Fruit fly (Drosophila melanogaster) whole organism, embryonic: ENCODE data around the gene CG31245.

Experiments used
- CG10274 ChIP-seq: fragments of 200-800 bp; sonication (Bioruptor generic); optimal IDR thresholded peaks from 3 replicates; lab custom pipeline; 2017; ENCODE audit warnings: missing biosample characterization, mild to moderate bottlenecking, missing genetic modification characterization
- CG12659 ChIP-seq: fragments of 200-800 bp; sonication (Bioruptor generic); optimal IDR thresholded peaks from 3 replicates; lab custom pipeline; 2017; ENCODE audit warnings: mild to moderate bottlenecking, missing biosample characterization, missing genetic modification reagents, missing genetic modification characterization
- CG14667 ChIP-seq: fragments of 200-800 bp; sonication (Bioruptor generic); IDR thresholded peaks from 2 replicates; pipeline ENCODE4 v1.3.6; 2022; ENCODE audit warnings: missing biosample characterization, missing genetic modification characterization
- CG15479 ChIP-seq: fragments of 200-800 bp; sonication (Bioruptor generic); optimal IDR thresholded peaks from 3 replicates; lab custom pipeline; 2019; ENCODE audit warnings: missing biosample characterization, mild to moderate bottlenecking, missing genetic modification characterization, moderate library complexity
- CG2116 ChIP-seq: fragments of 200-800 bp; sonication (Bioruptor generic); optimal IDR thresholded peaks from 3 replicates; lab custom pipeline; 2018; ENCODE audit warnings: missing biosample characterization, mild to moderate bottlenecking, missing genetic modification characterization
- CG2678 ChIP-seq: fragments of 200-800 bp; sonication (Bioruptor generic); optimal IDR thresholded peaks from 3 replicates; lab custom pipeline; 2019; ENCODE audit warnings: missing biosample characterization, mild to moderate bottlenecking, missing genetic modification characterization, moderate library complexity
- CG2875 ChIP-seq: fragments of 200-800 bp; sonication (Bioruptor generic); optimal IDR thresholded peaks from 2 replicates; lab custom pipeline; 2017; ENCODE audit warnings: missing biosample characterization, mild to moderate bottlenecking, missing genetic modification characterization, missing genetic modification reagents
- CG2889 ChIP-seq: fragments of 200-800 bp; sonication (Bioruptor generic); IDR thresholded peaks from 3 replicates; pipeline ENCODE4 v1.3.6; 2022; ENCODE audit warnings: missing biosample characterization, missing genetic modification characterization
- CG33213 ChIP-seq: fragments of 200-800 bp; sonication (Bioruptor generic); optimal IDR thresholded peaks from 3 replicates; lab custom pipeline; 2016; ENCODE audit warnings: missing biosample characterization, missing genetic modification characterization
- CG4404 ChIP-seq: fragments of 200-800 bp; sonication (Bioruptor generic); IDR thresholded peaks from 2 replicates; pipeline ENCODE4 v1.3.6; 2022; ENCODE audit warnings: missing biosample characterization, missing genetic modification characterization
- CG6791 ChIP-seq: fragments of 200-800 bp; sonication (Bioruptor generic); IDR thresholded peaks from 3 replicates; pipeline ENCODE4 v1.3.6; 2022; ENCODE audit warnings: missing biosample characterization, missing genetic modification characterization; ENCODE audit not compliant: partially characterized antibody
- CG6854 ChIP-seq: fragments of 200-800 bp; sonication (Bioruptor generic); optimal IDR thresholded peaks from 3 replicates; lab custom pipeline; 2017; ENCODE audit warnings: missing biosample characterization, mild to moderate bottlenecking, missing genetic modification characterization
- CG7556 ChIP-seq: fragments of 200-800 bp; sonication (Bioruptor generic); optimal IDR thresholded peaks from 2 replicates; lab custom pipeline; 2017; ENCODE audit warnings: missing biosample characterization, mild to moderate bottlenecking, missing genetic modification characterization
- CG8924 ChIP-seq: fragments of 200-800 bp; optimal IDR thresholded peaks from 3 replicates; lab custom pipeline; 2019; ENCODE audit warnings: missing biosample characterization, mild to moderate bottlenecking, missing genetic modification characterization, moderate library complexity
- CG9932 ChIP-seq: fragments of 200-800 bp; sonication (Bioruptor generic); IDR thresholded peaks from 2 replicates; pipeline ENCODE4 v1.3.6; 2022; ENCODE audit warnings: missing biosample characterization, missing genetic modification characterization
- D ChIP-seq, 2 experiments: fragments of 200-800 bp in 1 of 2; fragments of >200 bp in 1 of 2; sonication (Bioruptor generic) in 1 of 2; optimal IDR thresholded peaks; 2 replicates in 1 of 2; 3 replicates in 1 of 2; lab custom pipeline; 2017; ENCODE audit warnings: mild to moderate bottlenecking in 1 of 2, missing biosample characterization in 1 of 2, missing genetic modification characterization in 1 of 2, missing genetic modification reagents in 1 of 2
- Dad ChIP-seq: fragments of 200-800 bp; sonication (Bioruptor generic); optimal IDR thresholded peaks from 3 replicates; lab custom pipeline; 2016; ENCODE audit warnings: missing biosample characterization, missing genetic modification characterization
- H15 ChIP-seq: fragments of 200-800 bp; sonication (Bioruptor generic); IDR thresholded peaks from 3 replicates; pipeline ENCODE4 v1.3.6; 2022; ENCODE audit warnings: missing biosample characterization, missing genetic modification characterization
- Kr ChIP-seq: fragments of 200-800 bp; sonication (Bioruptor generic); optimal IDR thresholded peaks from 2 replicates; lab custom pipeline; 2017; ENCODE audit warnings: missing biosample characterization, mild to moderate bottlenecking, missing genetic modification characterization
- NC2α ChIP-seq: fragments of 200-800 bp; sonication (Bioruptor generic); optimal IDR thresholded peaks from 2 replicates; lab custom pipeline; 2016; ENCODE audit warnings: missing biosample characterization, missing genetic modification characterization
- Nf-YC ChIP-seq: fragments of 200-800 bp; optimal IDR thresholded peaks from 3 replicates; lab custom pipeline; 2019; ENCODE audit warnings: missing biosample characterization, mild to moderate bottlenecking, missing genetic modification characterization, moderate library complexity
- Six4 ChIP-seq: fragments of 200-800 bp; sonication (Bioruptor generic); optimal IDR thresholded peaks from 2 replicates; lab custom pipeline; 2016; ENCODE audit warnings: missing biosample characterization, missing genetic modification characterization
- Sox100B ChIP-seq: fragments of 200-800 bp; sonication (Bioruptor generic); optimal IDR thresholded peaks from 3 replicates; lab custom pipeline; 2018; ENCODE audit warnings: missing biosample characterization, mild to moderate bottlenecking, missing genetic modification characterization
- Tbp ChIP-seq: fragments of >200 bp; optimal IDR thresholded peaks from 2 replicates; lab custom pipeline; 2018; ENCODE audit warnings: missing biosample characterization, missing genetic modification characterization
- Usf ChIP-seq: fragments of 200-800 bp; sonication (Bioruptor generic); optimal IDR thresholded peaks from 2 replicates; lab custom pipeline; 2017; ENCODE audit warnings: missing genotype, missing biosample characterization, missing genetic modification characterization
- ac ChIP-seq: fragments of 200-800 bp; sonication (Bioruptor generic); optimal IDR thresholded peaks from 3 replicates; lab custom pipeline; 2017; ENCODE audit warnings: missing biosample characterization, mild to moderate bottlenecking, missing genetic modification characterization
- ap ChIP-seq: fragments of 200-800 bp; sonication (Bioruptor generic); IDR thresholded peaks from 2 replicates; pipeline ENCODE4 v1.3.6; 2022; ENCODE audit warnings: missing biosample characterization, missing genetic modification characterization
- az2 ChIP-seq: fragments of 200-800 bp; sonication (Bioruptor generic); optimal IDR thresholded peaks from 3 replicates; lab custom pipeline; 2016; ENCODE audit warnings: missing biosample characterization, missing genetic modification characterization
- cad ChIP-seq: fragments of >200 bp; optimal IDR thresholded peaks from 2 replicates; lab custom pipeline; 2017; ENCODE audit warnings: missing biosample characterization, missing genetic modification characterization
- crc ChIP-seq: fragments of 200-800 bp; sonication (Bioruptor generic); optimal IDR thresholded peaks from 2 replicates; lab custom pipeline; 2016; ENCODE audit warnings: missing biosample characterization, missing genetic modification characterization
- dpn ChIP-seq, 2 experiments: fragments of 200-800 bp; sonication (Bioruptor generic); optimal IDR thresholded peaks; 3 replicates each; lab custom pipeline; 2016; ENCODE audit warnings: missing biosample characterization in 2 of 2, missing genetic modification characterization in 2 of 2
- grau ChIP-seq: fragments of 200-800 bp; optimal IDR thresholded peaks from 3 replicates; lab custom pipeline; 2019; ENCODE audit warnings: missing biosample characterization, mild to moderate bottlenecking, missing genetic modification characterization, moderate library complexity
- grn ChIP-seq: fragments of 200-800 bp; sonication (Bioruptor generic); optimal IDR thresholded peaks from 3 replicates; lab custom pipeline; 2017; ENCODE audit warnings: missing biosample characterization, missing genetic modification characterization
- hkb ChIP-seq, 2 experiments: fragments of 200-800 bp in 1 of 2; fragments of >200 bp in 1 of 2; sonication (Bioruptor generic) in 1 of 2; IDR thresholded peaks in 1 of 2; optimal IDR thresholded peaks in 1 of 2; 2 replicates each; pipeline versions ENCODE4 v1.3.6 to Lab custom; 2017 to 2022; ENCODE audit warnings: missing biosample characterization in 1 of 2, missing genetic modification characterization in 1 of 2
- kni ChIP-seq: fragments of 200-800 bp; sonication (Bioruptor generic); optimal IDR thresholded peaks from 3 replicates; lab custom pipeline; 2017; ENCODE audit warnings: mild to moderate bottlenecking, missing biosample characterization, missing genetic modification reagents, missing genetic modification characterization
- knrl ChIP-seq: fragments of 200-800 bp; sonication (Bioruptor generic); IDR thresholded peaks from 3 replicates; pipeline ENCODE4 v1.3.6; 2022; ENCODE audit warnings: missing biosample characterization, missing genetic modification characterization; ENCODE audit not compliant: partially characterized antibody
- lab ChIP-seq: fragments of 200-800 bp; sonication (Bioruptor generic); optimal IDR thresholded peaks from 3 replicates; lab custom pipeline; 2017; ENCODE audit warnings: missing biosample characterization, missing genetic modification characterization, mild to moderate bottlenecking, moderate library complexity, missing genetic modification reagents
- lola ChIP-seq, 3 experiments: fragments of >200 bp in 2 of 3; fragments of 200-800 bp in 1 of 3; sonication (Bioruptor generic) in 1 of 3; optimal IDR thresholded peaks; 2 replicates each; lab custom pipeline; 2017 to 2019; ENCODE audit warnings: missing biosample characterization in 3 of 3, missing genetic modification characterization in 3 of 3, mild to moderate bottlenecking in 1 of 3, moderate library complexity in 1 of 3
- peb ChIP-seq: fragments of 200-800 bp; sonication (Bioruptor generic); IDR thresholded peaks from 2 replicates; pipeline ENCODE4 v1.3.6; 2022; ENCODE audit warnings: missing biosample characterization, missing genetic modification characterization
- phol ChIP-seq: fragments of 200-800 bp; sonication (Bioruptor generic); optimal IDR thresholded peaks from 3 replicates; lab custom pipeline; 2018; ENCODE audit warnings: missing biosample characterization, mild to moderate bottlenecking, missing genetic modification characterization, moderate library complexity
- pros ChIP-seq: fragments of 200-800 bp; sonication (Bioruptor generic); optimal IDR thresholded peaks from 3 replicates; lab custom pipeline; 2019; ENCODE audit warnings: missing biosample characterization, mild to moderate bottlenecking, missing genetic modification characterization, moderate library complexity
- tll ChIP-seq, 2 experiments: fragments of 200-800 bp in 1 of 2; fragments of >200 bp in 1 of 2; sonication (Bioruptor generic) in 1 of 2; optimal IDR thresholded peaks; 2 replicates each; lab custom pipeline; 2017 to 2019; ENCODE audit warnings: missing biosample characterization in 2 of 2, missing genetic modification characterization in 2 of 2, mild to moderate bottlenecking in 1 of 2, moderate library complexity in 1 of 2
- twi ChIP-seq: fragments of 200-800 bp; optimal IDR thresholded peaks from 2 replicates; lab custom pipeline; 2019; ENCODE audit warnings: missing biosample characterization, mild to moderate bottlenecking, missing genetic modification characterization, moderate library complexity
- tx ChIP-seq: fragments of 200-800 bp; sonication (Bioruptor generic); optimal IDR thresholded peaks from 2 replicates; lab custom pipeline; 2016; ENCODE audit warnings: missing biosample characterization, missing genetic modification characterization
- zen ChIP-seq: fragments of 200-800 bp; sonication (Bioruptor generic); optimal IDR thresholded peaks from 3 replicates; lab custom pipeline; 2018; ENCODE audit warnings: missing biosample characterization, mild to moderate bottlenecking, missing genetic modification characterization, moderate library complexity
- zf30C ChIP-seq: fragments of 200-800 bp; sonication (Bioruptor generic); optimal IDR thresholded peaks from 3 replicates; lab custom pipeline; 2018; ENCODE audit warnings: missing biosample characterization, mild to moderate bottlenecking, missing genetic modification characterization

The CG31245 gene

dm6 chr3R:19345214-19345613, 31.8 kb downstream of the CG31245 start:
- TF ChIP-seq NC2α (GFP tag; lab: Kevin White, UChicago) (no peak), ap (GFP tag; lab: Robert Waterston, UW) (no peak), CG15479 (GFP tag; lab: Kevin White, UChicago) (peak; percentile 61), D (optimal IDR thresholded peaks at IDR 0.05; lab: Kevin White, UChicago) (peak; percentile 93), D (GFP tag; optimal IDR thresholded peaks at IDR 0.05; lab: Kevin White, UChicago) (no peak), cad (GFP tag; lab: Kevin White, UChicago) (peak; percentile 86), CG33213 (GFP tag; lab: Kevin White, UChicago) (no peak), crc (GFP tag; lab: Kevin White, UChicago) (no peak), pros (peak; percentile 43), CG2889 (GFP tag; lab: Robert Waterston, UW) (0 out of 3 replicates have a peak, but pooled peaks have one; percentile 35), twi (tag; lab: Kevin White, UChicago) (peak; percentile 14), kni (GFP tag; lab: Kevin White, UChicago) (peak; percentile 30), H15 (GFP tag; lab: Robert Waterston, UW) (0 out of 3 replicates have a peak, but pooled peaks have one; percentile 32), zen (tag; lab: Kevin White, UChicago) (peak; percentile 86), ac (GFP tag; lab: Kevin White, UChicago) (peak; percentile 61), CG7556 (GFP tag; lab: Kevin White, UChicago) (no peak), grn (GFP tag; lab: Kevin White, UChicago) (peak; percentile 43), Kr (GFP tag; lab: Kevin White, UChicago) (no peak)
- TF ChIP-seq, all 482 proteins: peak for 11

dm6 chr3R:19343534-19344325, 33.3 kb downstream of the CG31245 start:
- no peak for TF ChIP-seq CG2116 (GFP tag; lab: Kevin White, UChicago)
- no peak for TF ChIP-seq Sox100B (GFP tag; lab: Kevin White, UChicago)
- TF ChIP-seq CG9932 (GFP tag; lab: Robert Waterston, UW): no peak
- TF ChIP-seq zf30C (GFP tag; lab: Kevin White, UChicago): peak; percentile 75
- no peak for TF ChIP-seq peb
- no peak for TF ChIP-seq lab (GFP tag; lab: Kevin White, UChicago)
- TF ChIP-seq zen (tag; lab: Kevin White, UChicago): peak; percentile 85
- no peak for TF ChIP-seq Nf-YC (tag; lab: Kevin White, UChicago)
- TF ChIP-seq lola (GFP tag; optimal IDR thresholded peaks at IDR 0.05; lab: Kevin White, UChicago): peak in 1 of 3 experiments; percentile 53
- peak; percentile 93 for TF ChIP-seq CG4404
- TF ChIP-seq knrl (GFP tag; lab: Robert Waterston, UW): no peak
- no peak for TF ChIP-seq CG10274
- peak; percentile 12 for TF ChIP-seq phol (tag; lab: Kevin White, UChicago)
- no peak for TF ChIP-seq dpn (GFP tag; optimal IDR thresholded peaks at IDR 0.05; lab: Kevin White, UChicago)
- no peak for TF ChIP-seq CG14667 (GFP tag; lab: Robert Waterston, UW)
- TF ChIP-seq Usf (GFP tag; lab: Kevin White, UChicago): no peak
- TF ChIP-seq grau (tag; lab: Kevin White, UChicago): peak; percentile 6
- no peak for TF ChIP-seq CG6791 (GFP tag; lab: Robert Waterston, UW)
- no peak for TF ChIP-seq Dad
- TF ChIP-seq CG2678 (tag; lab: Kevin White, UChicago): no peak
- no peak for TF ChIP-seq Tbp (GFP tag; lab: Kevin White, UChicago)
- TF ChIP-seq CG2875 (GFP tag; lab: Kevin White, UChicago): no peak
- peak; percentile 55 for TF ChIP-seq CG8924 (tag; lab: Kevin White, UChicago)
- TF ChIP-seq CG12659 (GFP tag; lab: Kevin White, UChicago): no peak
- TF ChIP-seq az2 (GFP tag; lab: Kevin White, UChicago): no peak
- peak in 1 of 2 experiments; percentile 5 for TF ChIP-seq tll (GFP tag; optimal IDR thresholded peaks at IDR 0.05; lab: Kevin White, UChicago)
- TF ChIP-seq hkb (optimal IDR thresholded peaks at IDR 0.05; lab: Kevin White, UChicago): no peak
- TF ChIP-seq hkb (GFP tag; IDR thresholded peaks at IDR 0.05; lab: Robert Waterston, UW): no peak
- no peak for TF ChIP-seq CG6854 (GFP tag; lab: Kevin White, UChicago)
- no peak for TF ChIP-seq Six4
- no peak for TF ChIP-seq kni (GFP tag; lab: Kevin White, UChicago)
- no peak for TF ChIP-seq tx (GFP tag; lab: Kevin White, UChicago)
